Fruit fly (Drosophila melanogaster): ENCODE measurements around the gene CG42449.

- TF ChIP-seq CG3919 (GFP tag; optimal IDR thresholded peaks at IDR 0.05) (no peak), CG1621 (tag; optimal IDR thresholded peaks at IDR 0.05) (no peak), CG9139 (GFP tag; optimal IDR thresholded peaks at IDR 0.05) (no peak), OdsH (GFP tag; optimal IDR thresholded peaks at IDR 0.05) (no peak), Hr38 (GFP tag; optimal IDR thresholded peaks at IDR 0.05) (no peak), eg (GFP tag; IDR thresholded peaks at IDR 0.05) (no peak), fd59A (GFP tag; optimal IDR thresholded peaks at IDR 0.05) (no peak), Eip75B (GFP tag; optimal IDR thresholded peaks at IDR 0.05) (no peak), CG11902 (GFP tag; optimal IDR thresholded peaks at IDR 0.05) (no peak), Sox15 (GFP tag; optimal IDR thresholded peaks at IDR 0.05) (no peak), pdm3 (GFP tag; optimal IDR thresholded peaks at IDR 0.05) (no peak)
Observed at dm6 chrX:5664222-5664621, 18.8 kb upstream of the CG42449 start.
